Fruit fly (Drosophila melanogaster): ENCODE measurements around the gene CG12481.
A peak's percentile ranks its signal among the peaks of the same experiment; 100 is the strongest.

CG12481 gene

DNA sequence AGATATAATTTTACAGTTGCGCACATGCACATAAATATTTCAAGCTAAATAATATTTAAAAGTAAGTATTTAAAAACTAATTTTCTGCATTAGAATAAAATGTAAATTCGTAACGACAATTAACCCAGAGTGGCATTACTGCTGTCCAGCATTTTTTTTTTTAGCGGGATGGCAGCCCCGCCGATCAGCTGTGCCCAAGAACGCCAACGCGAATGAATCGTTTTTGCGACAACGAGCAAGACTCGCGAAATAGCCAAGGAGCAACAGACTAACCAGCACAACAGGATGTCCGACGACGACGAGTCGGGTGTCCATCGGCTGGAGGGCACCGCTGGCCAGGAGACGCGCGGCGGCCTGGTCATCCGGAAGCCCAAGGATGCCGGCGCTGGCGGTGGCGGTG is 14.1 kb downstream of the CG12481 start, which contains the start of gene Prp16 (continued):
- TF ChIP-seq row (GFP tag; IDR thresholded peaks at IDR 0.05) (peak; percentile 18; the same call in 2 of the 3 replicates), CG32772 (GFP tag; IDR thresholded peaks at IDR 0.05) (no peak), CG7372 (GFP tag; IDR thresholded peaks at IDR 0.05) (no peak), Fer2 (tag; optimal IDR thresholded peaks at IDR 0.05) (no peak), sug (tag; optimal IDR thresholded peaks at IDR 0.05) (no peak), CG11398 (GFP tag; optimal IDR thresholded peaks at IDR 0.05) (no peak), Usf (GFP tag; optimal IDR thresholded peaks at IDR 0.05) (no peak), CG1529 (GFP tag; optimal IDR thresholded peaks at IDR 0.05) (no peak), CG31441 (GFP tag; IDR thresholded peaks at IDR 0.05) (no peak), wek (GFP tag; optimal IDR thresholded peaks at IDR 0.05) (no peak), dimm (GFP tag; IDR thresholded peaks at IDR 0.05) (no peak), bigmax (GFP tag; optimal IDR thresholded peaks at IDR 0.05) (no peak), croc (GFP tag; conservative IDR thresholded peaks at IDR 0.05) (no peak), CG12391 (tag; optimal IDR thresholded peaks at IDR 0.05) (no peak)

DNA sequence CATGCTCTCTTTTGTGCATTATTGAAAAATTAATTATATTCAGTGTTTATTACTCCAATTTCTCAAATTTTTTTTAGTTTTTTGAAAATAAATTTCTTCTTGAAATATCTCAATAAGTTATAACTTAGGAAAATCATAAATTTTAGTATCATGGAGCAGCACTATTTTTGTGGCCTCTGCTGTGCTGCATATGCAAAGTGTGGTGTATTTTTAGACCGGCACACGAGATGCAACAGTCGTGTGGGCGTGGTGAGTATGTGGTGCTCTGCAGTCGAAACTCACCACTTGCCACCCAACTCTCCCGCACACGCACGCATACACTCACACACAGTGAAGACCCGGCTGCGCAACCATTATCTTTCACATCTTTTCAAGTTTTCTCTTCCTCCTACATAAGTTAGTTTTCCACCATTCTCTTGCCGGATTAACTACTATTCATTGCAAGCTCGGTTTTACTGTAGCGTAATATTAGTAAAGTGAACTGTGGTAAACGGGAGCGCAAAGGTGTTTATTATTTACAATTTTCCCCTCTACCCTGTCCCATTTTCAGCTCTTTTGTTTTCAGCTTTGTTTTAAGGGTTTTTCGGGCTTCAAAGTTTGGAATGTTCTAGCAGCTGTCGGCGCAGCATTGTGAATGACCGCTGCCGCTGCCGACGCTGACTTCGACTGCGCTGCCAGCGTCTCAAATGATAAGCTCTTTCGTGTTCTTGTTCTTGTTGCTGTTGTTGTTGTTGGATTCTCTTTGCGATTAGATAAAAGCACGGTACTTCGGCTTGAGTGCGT is 21.6 kb downstream of the CG12481 start:
- TF ChIP-seq Atf3 (GFP tag; optimal IDR thresholded peaks at IDR 0.05) (no peak), CG12769 (tag; optimal IDR thresholded peaks at IDR 0.05) (peak; percentile 0), CG10959 (GFP tag; IDR thresholded peaks at IDR 0.05) (peak; percentile 29; the same call in 1 of the 2 replicates), CG2199 (GFP tag; IDR thresholded peaks at IDR 0.05) (no peak), Gug (GFP tag; IDR thresholded peaks at IDR 0.05) (no peak), Dp (GFP tag; optimal IDR thresholded peaks at IDR 0.05) (no peak), fd96Cb (tag; optimal IDR thresholded peaks at IDR 0.05) (peak; percentile 71), nerfin-2 (GFP tag; IDR thresholded peaks at IDR 0.05; ENCODE audit: partially characterized antibody) (no peak), MESR4 (GFP tag; optimal IDR thresholded peaks at IDR 0.05) (no peak), Ets65A (GFP tag) (peak; percentile 70), CG14667 (GFP tag; IDR thresholded peaks at IDR 0.05) (no peak), CG18599 (GFP tag; optimal IDR thresholded peaks at IDR 0.05) (peak; percentile 59), Eip74EF (GFP tag; optimal IDR thresholded peaks at IDR 0.05) (peak in 1 of 2 experiments; percentile 19), sqz (GFP tag; optimal IDR thresholded peaks at IDR 0.05) (peak; percentile 57), lbe (GFP tag; optimal IDR thresholded peaks at IDR 0.05) (no peak), CG17612 (GFP tag; IDR thresholded peaks at IDR 0.05) (no peak), Sox100B (GFP tag; optimal IDR thresholded peaks at IDR 0.05) (peak; percentile 78), tll (GFP tag; optimal IDR thresholded peaks at IDR 0.05) (no peak), maf-S (GFP tag; optimal IDR thresholded peaks at IDR 0.05) (no peak), Sin3A (optimal IDR thresholded peaks at IDR 0.05) (no peak), CG9817 (tag; optimal IDR thresholded peaks at IDR 0.05) (no peak), CG10979 (tag; optimal IDR thresholded peaks at IDR 0.05) (peak; percentile 86), slbo (GFP tag; IDR thresholded peaks at IDR 0.05) (peak; percentile 24; the same call in 1 of the 2 replicates), ERR (GFP tag; optimal IDR thresholded peaks at IDR 0.05) (no peak), slou (GFP tag; optimal IDR thresholded peaks at IDR 0.05) (no peak), CG8924 (tag; optimal IDR thresholded peaks at IDR 0.05) (peak; percentile 46), CG7556 (GFP tag; optimal IDR thresholded peaks at IDR 0.05) (peak; percentile 64), sob (GFP tag; IDR thresholded peaks at IDR 0.05) (peak; percentile 51; the same call in 1 of the 2 replicates), CG32772 (GFP tag; IDR thresholded peaks at IDR 0.05) (peak; percentile 53), CG17802 (tag; optimal IDR thresholded peaks at IDR 0.05) (peak; percentile 41), CG3407 (GFP tag; optimal IDR thresholded peaks at IDR 0.05) (no peak), CG30431 (GFP tag; optimal IDR thresholded peaks at IDR 0.05) (peak; percentile 7), usp (GFP tag; optimal IDR thresholded peaks at IDR 0.05) (no peak), CG10209 (GFP tag; optimal IDR thresholded peaks at IDR 0.05) (peak; percentile 38), NC2α (GFP tag; optimal IDR thresholded peaks at IDR 0.05) (no peak), nmo (GFP tag; optimal IDR thresholded peaks at IDR 0.05) (peak; percentile 61)
